Worm (Caenorhabditis elegans) whole organism, L2 larva: ENCODE data around the gene C01G10.18.

ENCODE experiments used
- C34F6.9 ChIP-seq: fragments of 150-350 bp; optimal IDR thresholded peaks from 2 replicates; lab custom pipeline; 2014; ENCODE audit warnings: missing biosample characterization, missing genetic modification characterization
- F13H6.1 ChIP-seq: sonication (generic microtip); optimal IDR thresholded peaks from 2 replicates; lab custom pipeline; 2016; ENCODE audit warnings: missing genetic modification characterization, missing compliant biosample characterization
- R02D3.7 ChIP-seq: fragments of 150-350 bp; optimal IDR thresholded peaks from 2 replicates; lab custom pipeline; 2014; ENCODE audit warnings: missing biosample characterization, missing genetic modification characterization
- Y55F3AM.14 ChIP-seq: fragments of 200-800 bp; sonication (Bioruptor generic); optimal IDR thresholded peaks from 2 replicates; lab custom pipeline; 2018; ENCODE audit warnings: mild to moderate bottlenecking, missing genetic modification characterization, missing compliant biosample characterization
- alr-1 ChIP-seq: fragments of 150-350 bp; optimal IDR thresholded peaks from 2 replicates; lab custom pipeline; 2014; ENCODE audit warnings: missing biosample characterization, missing genetic modification characterization
- aly-2 ChIP-seq: fragments of 150-350 bp; optimal IDR thresholded peaks from 2 replicates; lab custom pipeline; 2014; ENCODE audit warnings: missing biosample characterization, missing genetic modification characterization
- ama-1 ChIP-seq: fragments of 150-350 bp; optimal IDR thresholded peaks from 2 replicates; lab custom pipeline; 2018; ENCODE audit warnings: inconsistent platforms
- blmp-1 ChIP-seq: sonication (generic microtip); optimal IDR thresholded peaks from 2 replicates; lab custom pipeline; 2017; ENCODE audit warnings: missing genetic modification characterization, mild to moderate bottlenecking, missing compliant biosample characterization, antibody characterized with exemption, moderate library complexity; ENCODE audit not compliant: insufficient read depth
- ceh-82 ChIP-seq: fragments of 150-350 bp; optimal IDR thresholded peaks from 2 replicates; lab custom pipeline; 2014; ENCODE audit warnings: missing biosample characterization, missing genetic modification characterization
- dmd-4 ChIP-seq: sonication (generic microtip); optimal IDR thresholded peaks from 2 replicates; lab custom pipeline; 2017; ENCODE audit warnings: missing biosample characterization, missing genetic modification characterization
- egl-27 ChIP-seq: sonication (generic microtip); optimal IDR thresholded peaks from 3 replicates; lab custom pipeline; 2017; ENCODE audit warnings: missing biosample characterization, missing genetic modification reagents, missing genetic modification characterization
- elt-1 ChIP-seq: fragments of 150-350 bp; optimal IDR thresholded peaks from 2 replicates; lab custom pipeline; 2014; ENCODE audit warnings: missing biosample characterization, missing genetic modification characterization
- elt-3 ChIP-seq: sonication (generic microtip); optimal IDR thresholded peaks from 2 replicates; lab custom pipeline; 2017; ENCODE audit warnings: missing biosample characterization, missing genetic modification characterization
- fos-1 ChIP-seq: fragments of 150-350 bp; optimal IDR thresholded peaks from 2 replicates; lab custom pipeline; 2014; ENCODE audit warnings: missing biosample characterization, missing genetic modification characterization
- gmeb-1 ChIP-seq: fragments of 150-350 bp; optimal IDR thresholded peaks from 2 replicates; lab custom pipeline; 2014; ENCODE audit warnings: missing biosample characterization, missing genetic modification characterization
- lin-13 ChIP-seq: fragments of 150-350 bp; optimal IDR thresholded peaks from 2 replicates; lab custom pipeline; 2014; ENCODE audit warnings: missing biosample characterization, missing genetic modification reagents, missing genetic modification characterization
- lin-39 ChIP-seq: fragments of 150-350 bp; optimal IDR thresholded peaks from 2 replicates; lab custom pipeline; 2014; ENCODE audit warnings: missing biosample characterization, missing genetic modification reagents, missing genetic modification characterization
- mab-5 ChIP-seq: fragments of 150-350 bp; optimal IDR thresholded peaks from 2 replicates; lab custom pipeline; 2014; ENCODE audit warnings: missing biosample characterization, missing genetic modification characterization
- mdl-1 ChIP-seq, 2 experiments: fragments of 150-350 bp in 1 of 2; sonication (generic microtip) in 1 of 2; optimal IDR thresholded peaks; 2 replicates each; lab custom pipeline; 2017; ENCODE audit warnings: missing biosample characterization in 2 of 2, missing genetic modification characterization in 2 of 2
- nhr-11 ChIP-seq: fragments of 150-350 bp; optimal IDR thresholded peaks from 2 replicates; lab custom pipeline; 2014; ENCODE audit warnings: missing biosample characterization, missing genetic modification characterization
- nhr-12 ChIP-seq: fragments of 150-350 bp; optimal IDR thresholded peaks from 2 replicates; lab custom pipeline; 2014; ENCODE audit warnings: missing biosample characterization, missing genetic modification characterization
- nhr-129 ChIP-seq: fragments of 150-350 bp; optimal IDR thresholded peaks from 2 replicates; lab custom pipeline; 2014; ENCODE audit warnings: missing biosample characterization, missing genetic modification characterization
- nhr-21 ChIP-seq: fragments of 150-350 bp; optimal IDR thresholded peaks from 2 replicates; lab custom pipeline; 2014; ENCODE audit warnings: missing biosample characterization, missing genetic modification characterization
- nhr-23 ChIP-seq: fragments of 150-350 bp; optimal IDR thresholded peaks from 2 replicates; lab custom pipeline; 2014; ENCODE audit warnings: missing biosample characterization, missing genetic modification reagents, missing genetic modification characterization
- nhr-237 ChIP-seq: fragments of 150-350 bp; optimal IDR thresholded peaks from 2 replicates; lab custom pipeline; 2014; ENCODE audit warnings: missing biosample characterization, missing genetic modification characterization
- nhr-25 ChIP-seq: fragments of 150-350 bp; sonication (generic microtip); optimal IDR thresholded peaks from 3 replicates; lab custom pipeline; 2014; ENCODE audit warnings: missing biosample characterization, missing genetic modification characterization
- nhr-6 ChIP-seq: fragments of 150-350 bp; optimal IDR thresholded peaks from 2 replicates; lab custom pipeline; 2014; ENCODE audit warnings: missing biosample characterization, missing genetic modification characterization
- nhr-77 ChIP-seq: fragments of 150-350 bp; optimal IDR thresholded peaks from 2 replicates; lab custom pipeline; 2014; ENCODE audit warnings: missing biosample characterization, missing genetic modification characterization
- peb-1 ChIP-seq: fragments of 150-350 bp; optimal IDR thresholded peaks from 2 replicates; lab custom pipeline; 2014; ENCODE audit warnings: missing biosample characterization, missing genetic modification characterization
- sem-4 ChIP-seq: fragments of 150-350 bp; optimal IDR thresholded peaks from 2 replicates; lab custom pipeline; 2014; ENCODE audit warnings: missing biosample characterization, missing genetic modification reagents, missing genetic modification characterization
- skn-1 ChIP-seq: sonication (generic microtip); optimal IDR thresholded peaks from 2 replicates; lab custom pipeline; 2017; ENCODE audit warnings: missing biosample characterization, missing genetic modification characterization
- snpc-4 ChIP-seq: fragments of 150-350 bp; optimal IDR thresholded peaks from 2 replicates; lab custom pipeline; 2014; ENCODE audit warnings: missing biosample characterization, missing genetic modification characterization
- unc-62 ChIP-seq: fragments of 150-350 bp; optimal IDR thresholded peaks from 2 replicates; lab custom pipeline; 2014; ENCODE audit warnings: missing biosample characterization, missing genetic modification reagents, missing genetic modification characterization
- zag-1 ChIP-seq: fragments of 150-350 bp; optimal IDR thresholded peaks from 2 replicates; lab custom pipeline; 2014; ENCODE audit warnings: missing biosample characterization, missing genetic modification characterization
- ztf-11 ChIP-seq: sonication (generic microtip); optimal IDR thresholded peaks from 2 replicates; lab custom pipeline; 2017; ENCODE audit warnings: missing biosample characterization, missing genetic modification characterization
- ztf-4 ChIP-seq: fragments of 150-350 bp; optimal IDR thresholded peaks from 2 replicates; lab custom pipeline; 2014; ENCODE audit warnings: missing biosample characterization, missing genetic modification characterization

Gene C01G10.18

ce11 chrV:15059534-15059933 lies 29.0 kb downstream of the C01G10.18 start, which contains the start of the genes mcm-3 and C25D7.15:
TSS of gene mcm-3 (minus strand) at chrV:15059599.
TSS of gene C25D7.15 (plus strand) at chrV:15059808.
- no peak for TF ChIP-seq zag-1 (tag; lab: Kevin White, UChicago)
- TF ChIP-seq gmeb-1 (tag; lab: Kevin White, UChicago) = peak; percentile 75
- TF ChIP-seq nhr-129 = peak; percentile 36
- peak; percentile 39 for TF ChIP-seq C34F6.9 (tag; lab: Kevin White, UChicago)

ce11 chrV:15058965-15059364 lies 29.5 kb downstream of the C01G10.18 start:
- TF ChIP-seq ama-1 (lab: Kevin White, UChicago) (no peak), lin-13 (GFP tag; lab: Kevin White, UChicago) (no peak), peb-1 (no peak), lin-39 (tag; lab: Kevin White, UChicago) (no peak), R02D3.7 (tag; lab: Kevin White, UChicago) (no peak), alr-1 (tag; lab: Kevin White, UChicago) (no peak), nhr-129 (no peak), ceh-82 (tag; lab: Kevin White, UChicago) (no peak), egl-27 (tag; lab: Kevin White, UChicago) (no peak), nhr-237 (tag; lab: Kevin White, UChicago) (no peak), unc-62 (GFP tag; lab: Kevin White, UChicago) (no peak), snpc-4 (tag; lab: Kevin White, UChicago) (no peak), gmeb-1 (tag; lab: Kevin White, UChicago) (no peak), ztf-4 (tag; lab: Kevin White, UChicago) (no peak), elt-3 (tag; lab: Kevin White, UChicago) (no peak)

ce11 chrV:15058423-15058822 lies 30.1 kb downstream of the C01G10.18 start:
- TF ChIP-seq skn-1 (no peak), aly-2 (tag; lab: Kevin White, UChicago) (no peak), ztf-11 (no peak), ceh-82 (tag; lab: Kevin White, UChicago) (no peak), F13H6.1 (no peak), elt-3 (tag; lab: Kevin White, UChicago) (no peak), nhr-237 (tag; lab: Kevin White, UChicago) (no peak), mdl-1 (tag; optimal IDR thresholded peaks at IDR 0.05; lab: Kevin White, UChicago) (no peak), gmeb-1 (tag; lab: Kevin White, UChicago) (no peak), lin-13 (GFP tag; lab: Kevin White, UChicago) (no peak), lin-39 (tag; lab: Kevin White, UChicago) (no peak), nhr-25 (tag; lab: Kevin White, UChicago) (no peak), blmp-1 (no peak), nhr-23 (no peak), dmd-4 (tag; lab: Kevin White, UChicago) (no peak), nhr-6 (tag; lab: Kevin White, UChicago) (no peak), peb-1 (no peak), zag-1 (tag; lab: Kevin White, UChicago) (no peak)
- TF ChIP-seq, all 48 proteins: peak for 0

ce11 chrV:15057724-15058123 lies 30.8 kb downstream of the C01G10.18 start:
- no peak for TF ChIP-seq ama-1 (lab: Kevin White, UChicago)
- TF ChIP-seq nhr-11 (tag; lab: Kevin White, UChicago) = no peak
- TF ChIP-seq mdl-1 (tag; optimal IDR thresholded peaks at IDR 0.05; lab: Kevin White, UChicago) = no peak

- TF ChIP-seq fos-1 (tag; lab: Kevin White, UChicago) = no peak
- no peak for TF ChIP-seq elt-1 (tag; lab: Kevin White, UChicago)
- no peak for TF ChIP-seq zag-1 (tag; lab: Kevin White, UChicago)
Observed at ce11 chrV:15056346-15056839, 32.1 kb downstream of the C01G10.18 start.

ce11 chrV:15055873-15056272 lies 32.6 kb downstream of the C01G10.18 start, which contains the start of gene C25D7.16:
TSS of gene C25D7.16 (plus strand) at chrV:15056173.
- no peak for TF ChIP-seq nhr-25 (tag; lab: Kevin White, UChicago)

ce11 chrV:15054733-15055132 lies 33.8 kb downstream of the C01G10.18 start:
- no peak for TF ChIP-seq nhr-21 (tag; lab: Kevin White, UChicago)
- no peak for TF ChIP-seq Y55F3AM.14 (GFP tag; lab: Kevin White, UChicago)
- no peak for TF ChIP-seq egl-27 (tag; lab: Kevin White, UChicago)
- TF ChIP-seq aly-2 (tag; lab: Kevin White, UChicago) = no peak
- no peak for TF ChIP-seq nhr-25 (tag; lab: Kevin White, UChicago)
- no peak for TF ChIP-seq nhr-12 (tag; lab: Kevin White, UChicago)
- no peak for TF ChIP-seq nhr-129
- no peak for TF ChIP-seq lin-39 (tag; lab: Kevin White, UChicago)
- TF ChIP-seq mdl-1 (tag; optimal IDR thresholded peaks at IDR 0.05; lab: Kevin White, UChicago) = no peak
- TF ChIP-seq dmd-4 (tag; lab: Kevin White, UChicago) = no peak
- no peak for TF ChIP-seq C34F6.9 (tag; lab: Kevin White, UChicago)
- no peak for TF ChIP-seq elt-1 (tag; lab: Kevin White, UChicago)
- no peak for TF ChIP-seq nhr-23
- TF ChIP-seq nhr-77 (tag; lab: Kevin White, UChicago) = no peak
- TF ChIP-seq blmp-1 = no peak
- no peak for TF ChIP-seq zag-1 (tag; lab: Kevin White, UChicago)
- TF ChIP-seq snpc-4 (tag; lab: Kevin White, UChicago) = no peak
- no peak for TF ChIP-seq sem-4 (tag; lab: Kevin White, UChicago)
- no peak for TF ChIP-seq mab-5
- TF ChIP-seq ztf-11 = no peak
